Worm (Caenorhabditis elegans): Measurements from ENCODE around the gene F13B6.3.

DNA sequence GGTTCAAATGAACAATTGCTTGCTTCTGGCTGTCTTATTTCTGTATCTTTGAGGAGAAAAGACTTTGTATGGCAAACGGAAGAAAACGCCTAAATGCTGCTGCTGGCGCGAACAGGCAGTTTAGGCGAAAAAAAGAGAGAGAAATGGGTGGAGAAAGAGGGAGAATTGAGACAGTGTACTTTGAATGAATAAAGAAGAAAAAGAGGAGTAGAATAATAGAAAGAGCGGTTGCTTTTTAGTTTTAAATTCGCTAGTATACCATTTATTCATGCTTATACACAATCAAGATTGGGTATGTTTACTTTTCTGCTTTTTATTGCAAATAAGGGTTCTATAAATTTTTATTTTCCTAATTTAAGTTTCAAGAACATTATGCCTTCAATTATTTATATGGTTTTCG, 26.4 kb downstream of the F13B6.3 start:
- TF ChIP-seq fos-1 (tag; optimal IDR thresholded peaks at IDR 0.05), result no peak
- no peak for TF ChIP-seq nhr-76 (tag; optimal IDR thresholded peaks at IDR 0.05)
- TF ChIP-seq ama-1 (optimal IDR thresholded peaks at IDR 0.05), result no peak
- no peak for TF ChIP-seq ZK546.5 (tag; optimal IDR thresholded peaks at IDR 0.05)
- no peak for TF ChIP-seq tbx-2 (tag; optimal IDR thresholded peaks at IDR 0.05)
- no peak for TF ChIP-seq nfya-1 (tag; optimal IDR thresholded peaks at IDR 0.05; ENCODE audit: insufficient read depth)
- no peak for TF ChIP-seq pqm-1 (tag; optimal IDR thresholded peaks at IDR 0.05)
- no peak for TF ChIP-seq pha-4 (tag; optimal IDR thresholded peaks at IDR 0.05)
- no peak for TF ChIP-seq snpc-4 (tag; optimal IDR thresholded peaks at IDR 0.05)
- TF ChIP-seq zag-1 (tag; optimal IDR thresholded peaks at IDR 0.05), result no peak
- TF ChIP-seq lin-39 (tag; optimal IDR thresholded peaks at IDR 0.05), result no peak
- TF ChIP-seq skn-1 (tag; optimal IDR thresholded peaks at IDR 0.05), result no peak

Measured in whole organism, L3 larva.